Worm (Caenorhabditis elegans): ENCODE data around the gene edg-1.
A peak's percentile ranks its signal among the peaks of the same experiment; 100 is the strongest.

The edg-1 gene

ce11 chrIV:11371645-11372044, 51.0 kb downstream of the edg-1 start, which contains the start of gene sec-31:
sec-31 (minus strand) TSS chrIV:11371792.
- TF ChIP-seq ama-1 (optimal IDR thresholded peaks at IDR 0.05) (no peak), nhr-237 (tag; optimal IDR thresholded peaks at IDR 0.05) (no peak), nhr-23 (tag; optimal IDR thresholded peaks at IDR 0.05) (peak; percentile 6), nhr-25 (tag; optimal IDR thresholded peaks at IDR 0.05) (peak; percentile 37), lin-15B (tag; optimal IDR thresholded peaks at IDR 0.05) (peak; percentile 46), fos-1 (tag; optimal IDR thresholded peaks at IDR 0.05) (no peak)

- TF ChIP-seq tbx-2 (tag; optimal IDR thresholded peaks at IDR 0.05), result no peak
- TF ChIP-seq hmg-11 (tag; optimal IDR thresholded peaks at IDR 0.05), result no peak
- no peak for TF ChIP-seq ceh-28 (tag; optimal IDR thresholded peaks at IDR 0.05)
- TF ChIP-seq lin-15B (tag; optimal IDR thresholded peaks at IDR 0.05), result no peak
- TF ChIP-seq snpc-4 (tag; optimal IDR thresholded peaks at IDR 0.05), result no peak
- no peak for TF ChIP-seq fkh-2 (tag; optimal IDR thresholded peaks at IDR 0.05)
- no peak for TF ChIP-seq skn-1 (tag; optimal IDR thresholded peaks at IDR 0.05)
- no peak for TF ChIP-seq eor-1 (tag; optimal IDR thresholded peaks at IDR 0.05)
- no peak for TF ChIP-seq aly-2 (tag; optimal IDR thresholded peaks at IDR 0.05)
- TF ChIP-seq egl-27 (tag; optimal IDR thresholded peaks at IDR 0.05), result no peak
- no peak for TF ChIP-seq nhr-25 (tag; optimal IDR thresholded peaks at IDR 0.05)
- TF ChIP-seq unc-62 (GFP tag; optimal IDR thresholded peaks at IDR 0.05), result no peak
- TF ChIP-seq nhr-237 (tag; optimal IDR thresholded peaks at IDR 0.05), result no peak
- no peak for TF ChIP-seq nfya-1 (tag; optimal IDR thresholded peaks at IDR 0.05; ENCODE audit: insufficient read depth)
- no peak for TF ChIP-seq nhr-11 (tag; optimal IDR thresholded peaks at IDR 0.05)
- TF ChIP-seq fos-1 (tag; optimal IDR thresholded peaks at IDR 0.05), result no peak
- TF ChIP-seq daf-12 (tag; optimal IDR thresholded peaks at IDR 0.05), result no peak
- TF ChIP-seq nhr-77 (tag; optimal IDR thresholded peaks at IDR 0.05), result no peak
- TF ChIP-seq lsy-12 (tag; optimal IDR thresholded peaks at IDR 0.05), result no peak
Observed at ce11 chrIV:11372366-11372997, 51.9 kb downstream of the edg-1 start, which contains the start of gene cbd-1. cbd-1 (plus strand) TSS chrIV:11372991.

Data from whole organism, L3 larva.